Worm (Caenorhabditis elegans) whole organism, L1 larva: ENCODE data around the gene drd-1.

Source experiments
- C16A3.4 ChIP-seq: fragments of 150-350 bp; optimal IDR thresholded peaks from 2 replicates; lab custom pipeline; 2014; ENCODE audit warnings: missing biosample characterization, missing genetic modification characterization
- C34B4.2 ChIP-seq: sonication (generic microtip); optimal IDR thresholded peaks from 2 replicates; lab custom pipeline; 2017; ENCODE audit warnings: mild to moderate bottlenecking, missing genetic modification characterization, missing compliant biosample characterization
- F16B12.6 ChIP-seq: fragments of 150-350 bp; optimal IDR thresholded peaks from 2 replicates; lab custom pipeline; 2014; ENCODE audit warnings: missing biosample characterization, missing genetic modification characterization
- alr-1 ChIP-seq: fragments of 200-800 bp; sonication (Bioruptor generic); optimal IDR thresholded peaks from 2 replicates; lab custom pipeline; 2018; ENCODE audit warnings: borderline replicate concordance, mild to moderate bottlenecking, missing genetic modification characterization, missing compliant biosample characterization
- ama-1 ChIP-seq: fragments of 150-350 bp; optimal IDR thresholded peaks from 2 replicates; lab custom pipeline; 2014
- blmp-1 ChIP-seq: fragments of 150-350 bp; optimal IDR thresholded peaks from 2 replicates; lab custom pipeline; 2014; ENCODE audit warnings: missing biosample characterization, missing genetic modification characterization
- ceh-63 ChIP-seq: fragments of 200-800 bp; sonication (Bioruptor generic); optimal IDR thresholded peaks from 2 replicates; lab custom pipeline; 2018; ENCODE audit warnings: mild to moderate bottlenecking, missing genetic modification characterization, missing compliant biosample characterization
- ceh-90 ChIP-seq: sonication (generic microtip); optimal IDR thresholded peaks from 2 replicates; lab custom pipeline; 2016; ENCODE audit warnings: missing genetic modification characterization, missing compliant biosample characterization
- efl-1 ChIP-seq, 4 experiments: fragments of 150-350 bp; optimal IDR thresholded peaks in 3 of 4; peaks in 1 of 4; 1 replicate in 1 of 4; 2 replicates in 3 of 4; lab custom pipeline; 2014; ENCODE audit warnings: missing biosample characterization in 2 of 4, missing genetic modification characterization in 2 of 4, missing genetic modification reagents in 2 of 4
- efl-3 ChIP-seq: fragments of 200-800 bp; sonication (Bioruptor generic); optimal IDR thresholded peaks from 2 replicates; lab custom pipeline; 2018; ENCODE audit warnings: mild to moderate bottlenecking, missing genetic modification characterization, missing compliant biosample characterization
- elt-3 ChIP-seq, 6 experiments: fragments of 150-350 bp in 1 of 6; sonication (generic microtip); optimal IDR thresholded peaks; 2 replicates each; lab custom pipeline; 2017 to 2018; ENCODE audit warnings: missing biosample characterization in 6 of 6, missing genetic modification characterization in 6 of 6, inconsistent platforms in 1 of 6
- ets-5 ChIP-seq: fragments of 200-800 bp; sonication (Bioruptor generic); IDR thresholded peaks from 2 replicates; pipeline ENCODE4 v1.3.6; 2022; ENCODE audit warnings: missing genetic modification characterization, missing compliant biosample characterization
- fkh-8 ChIP-seq: sonication (generic microtip); optimal IDR thresholded peaks from 2 replicates; lab custom pipeline; 2016; ENCODE audit warnings: mild to moderate bottlenecking, missing genetic modification characterization, missing compliant biosample characterization
- grh-1 ChIP-seq: fragments of 200-800 bp; sonication (Bioruptor generic); IDR thresholded peaks from 2 replicates; pipeline ENCODE4 v1.3.6; 2022; ENCODE audit warnings: missing genetic modification reagents, missing genetic modification characterization, missing compliant biosample characterization
- hlh-4 ChIP-seq: sonication (generic microtip); optimal IDR thresholded peaks from 2 replicates; lab custom pipeline; 2016; ENCODE audit warnings: mild to moderate bottlenecking, missing genetic modification characterization, missing compliant biosample characterization
- isw-1 ChIP-seq: fragments of 200-800 bp; sonication (Bioruptor generic); IDR thresholded peaks from 2 replicates; pipeline ENCODE4 v1.3.6; 2022; ENCODE audit warnings: missing genetic modification characterization, missing compliant biosample characterization
- lin-39 ChIP-seq: fragments of 150-350 bp; optimal IDR thresholded peaks from 2 replicates; lab custom pipeline; 2014; ENCODE audit warnings: missing biosample characterization, missing genetic modification reagents, missing genetic modification characterization
- mdl-1 ChIP-seq, 2 experiments: fragments of 150-350 bp; optimal IDR thresholded peaks; 2 replicates each; lab custom pipeline; 2014 to 2017; ENCODE audit warnings: missing biosample characterization in 2 of 2, missing genetic modification characterization in 2 of 2, inconsistent platforms in 1 of 2
- nhr-77 ChIP-seq: fragments of 150-350 bp; optimal IDR thresholded peaks from 2 replicates; lab custom pipeline; 2014; ENCODE audit warnings: missing biosample characterization, missing genetic modification characterization
- nhr-85 ChIP-seq: sonication (generic microtip); peaks from one replicate; lab custom pipeline; 2016; ENCODE audit warnings: missing genetic modification characterization, inconsistent platforms, missing compliant biosample characterization
- skn-1 ChIP-seq: fragments of 150-350 bp; optimal IDR thresholded peaks from 2 replicates; lab custom pipeline; 2014; ENCODE audit warnings: missing biosample characterization, missing genetic modification characterization
- xbp-1 ChIP-seq: sonication (generic microtip); optimal IDR thresholded peaks from 2 replicates; lab custom pipeline; 2016; ENCODE audit warnings: missing genetic modification characterization, missing compliant biosample characterization
- zag-1 ChIP-seq: fragments of 150-350 bp; optimal IDR thresholded peaks from 2 replicates; lab custom pipeline; 2014; ENCODE audit warnings: missing biosample characterization, missing genetic modification characterization

The drd-1 gene

DNA sequence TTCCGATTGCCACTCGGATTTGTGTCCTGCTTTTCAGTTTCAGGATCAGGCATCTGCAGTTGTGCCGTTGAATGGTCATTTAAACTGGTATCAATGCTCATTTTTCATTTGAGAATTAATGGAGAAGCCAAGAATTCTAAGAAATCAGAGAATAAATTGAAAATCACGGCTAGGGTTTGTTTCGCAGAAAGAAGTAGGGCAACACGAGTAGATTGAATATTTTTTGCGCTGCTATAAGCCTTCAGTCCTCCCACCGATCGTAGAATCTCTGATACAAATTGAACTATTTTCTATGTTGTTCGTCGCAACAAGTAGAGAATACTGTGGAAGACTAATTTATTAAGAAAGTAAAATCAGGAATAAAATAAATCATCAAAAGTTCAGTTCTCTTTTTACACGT is 49.2 kb downstream of the drd-1 start, which contains the start of gene acp-3:
TSS of gene acp-3 (minus strand) at position 101 of the 400 bp plus-strand sequence.
- TF ChIP-seq C16A3.4 (tag; lab: Kevin White, UChicago): no peak
- no peak for TF ChIP-seq zag-1 (tag; lab: Kevin White, UChicago)
- TF ChIP-seq efl-1 (optimal IDR thresholded peaks at IDR 0.05; lab: Kevin White, UChicago): no peak
- peak in 1 of 2 experiments; percentile 45 for TF ChIP-seq efl-1 (GFP tag; optimal IDR thresholded peaks at IDR 0.05 in 1 of 2; lab: Kevin White, UChicago)

DNA sequence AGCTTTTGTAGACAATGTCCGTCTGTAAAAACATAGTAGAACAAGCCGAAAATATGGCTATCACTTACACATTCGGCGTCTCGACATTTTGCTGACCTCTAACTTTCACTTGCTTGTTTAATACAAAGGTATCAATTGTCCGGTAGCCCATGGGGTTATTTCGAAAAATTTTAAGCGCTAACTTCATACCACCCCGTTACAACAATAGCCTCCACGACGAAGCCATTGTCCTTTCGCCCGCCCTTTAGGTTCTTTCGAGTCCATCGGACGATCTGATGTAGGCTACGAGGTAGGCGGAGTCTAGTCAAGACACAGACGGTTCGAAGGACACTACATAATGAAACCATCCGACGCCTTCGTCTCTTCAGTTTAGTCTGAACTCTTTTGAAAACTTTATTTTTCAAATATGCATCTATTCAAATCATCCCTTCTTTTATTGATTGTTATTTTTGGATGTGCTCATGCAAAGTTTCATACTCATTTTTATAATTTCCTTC is 51.0 kb downstream of the drd-1 start, which contains the start of gene lips-10:
TSS of gene lips-10 (plus strand) at position 378 of the 497 bp plus-strand sequence.
- TF ChIP-seq xbp-1 (no peak), isw-1 (no peak), ets-5 (GFP tag; lab: Robert Waterston, UW) (no peak), ama-1 (lab: Kevin White, UChicago) (no peak), mdl-1 (tag; optimal IDR thresholded peaks at IDR 0.05; lab: Kevin White, UChicago) (no peak), alr-1 (tag; lab: Kevin White, UChicago) (no peak), ceh-63 (GFP tag; lab: Kevin White, UChicago) (no peak), efl-3 (GFP tag; lab: Kevin White, UChicago) (no peak), blmp-1 (tag; lab: Kevin White, UChicago) (peak; percentile 49), fkh-8 (tag; lab: Kevin White, UChicago) (no peak), C34B4.2 (tag; lab: Kevin White, UChicago) (no peak), zag-1 (tag; lab: Kevin White, UChicago) (no peak), hlh-4 (no peak), lin-39 (tag; lab: Kevin White, UChicago) (no peak), grh-1 (no peak), skn-1 (no peak), C16A3.4 (tag; lab: Kevin White, UChicago) (no peak), ceh-90 (tag; lab: Kevin White, UChicago) (no peak), elt-3 (tag; optimal IDR thresholded peaks at IDR 0.05; lab: Kevin White, UChicago) (peak in 1 of 6 experiments; percentile 22), nhr-85 (tag; lab: Kevin White, UChicago) (peak; percentile 71), F16B12.6 (no peak), nhr-77 (tag; lab: Kevin White, UChicago) (no peak)
